Worm (Caenorhabditis elegans) whole organism, L2 larva: Measurements from ENCODE around the gene Y55B1AR.4.
A peak's percentile ranks its signal among the peaks of the same experiment; 100 is the strongest.

Experiments
- C34F6.9 ChIP-seq: fragments of 150-350 bp; optimal IDR thresholded peaks from 2 replicates; lab custom pipeline; 2014; ENCODE audit warnings: missing biosample characterization, missing genetic modification characterization
- F13H6.1 ChIP-seq: sonication (generic microtip); optimal IDR thresholded peaks from 2 replicates; lab custom pipeline; 2016; ENCODE audit warnings: missing genetic modification characterization, missing compliant biosample characterization
- R02D3.7 ChIP-seq: fragments of 150-350 bp; optimal IDR thresholded peaks from 2 replicates; lab custom pipeline; 2014; ENCODE audit warnings: missing biosample characterization, missing genetic modification characterization
- Y55F3AM.14 ChIP-seq: fragments of 200-800 bp; sonication (Bioruptor generic); optimal IDR thresholded peaks from 2 replicates; lab custom pipeline; 2018; ENCODE audit warnings: mild to moderate bottlenecking, missing genetic modification characterization, missing compliant biosample characterization
- ZK546.5 ChIP-seq: sonication (generic microtip); optimal IDR thresholded peaks from 2 replicates; lab custom pipeline; 2017; ENCODE audit warnings: missing biosample characterization, missing genetic modification characterization
- alr-1 ChIP-seq: fragments of 150-350 bp; optimal IDR thresholded peaks from 2 replicates; lab custom pipeline; 2014; ENCODE audit warnings: missing biosample characterization, missing genetic modification characterization
- aly-2 ChIP-seq: fragments of 150-350 bp; optimal IDR thresholded peaks from 2 replicates; lab custom pipeline; 2014; ENCODE audit warnings: missing biosample characterization, missing genetic modification characterization
- ama-1 ChIP-seq: fragments of 150-350 bp; optimal IDR thresholded peaks from 2 replicates; lab custom pipeline; 2018; ENCODE audit warnings: inconsistent platforms
- blmp-1 ChIP-seq: sonication (generic microtip); optimal IDR thresholded peaks from 2 replicates; lab custom pipeline; 2017; ENCODE audit warnings: missing genetic modification characterization, mild to moderate bottlenecking, missing compliant biosample characterization, antibody characterized with exemption, moderate library complexity; ENCODE audit not compliant: insufficient read depth
- ceh-16 ChIP-seq: fragments of 150-350 bp; optimal IDR thresholded peaks from 2 replicates; lab custom pipeline; 2014; ENCODE audit warnings: missing biosample characterization, missing genetic modification characterization
- ceh-82 ChIP-seq: fragments of 150-350 bp; optimal IDR thresholded peaks from 2 replicates; lab custom pipeline; 2014; ENCODE audit warnings: missing biosample characterization, missing genetic modification characterization
- crh-2 ChIP-seq: sonication (generic microtip); optimal IDR thresholded peaks from 2 replicates; lab custom pipeline; 2017; ENCODE audit warnings: missing biosample characterization, missing genetic modification characterization
- dmd-4 ChIP-seq: sonication (generic microtip); optimal IDR thresholded peaks from 2 replicates; lab custom pipeline; 2017; ENCODE audit warnings: missing biosample characterization, missing genetic modification characterization
- egl-27 ChIP-seq: sonication (generic microtip); optimal IDR thresholded peaks from 3 replicates; lab custom pipeline; 2017; ENCODE audit warnings: missing biosample characterization, missing genetic modification reagents, missing genetic modification characterization
- elt-1 ChIP-seq: fragments of 150-350 bp; optimal IDR thresholded peaks from 2 replicates; lab custom pipeline; 2014; ENCODE audit warnings: missing biosample characterization, missing genetic modification characterization
- elt-3 ChIP-seq: sonication (generic microtip); optimal IDR thresholded peaks from 2 replicates; lab custom pipeline; 2017; ENCODE audit warnings: missing biosample characterization, missing genetic modification characterization
- fos-1 ChIP-seq: fragments of 150-350 bp; optimal IDR thresholded peaks from 2 replicates; lab custom pipeline; 2014; ENCODE audit warnings: missing biosample characterization, missing genetic modification characterization
- gmeb-1 ChIP-seq: fragments of 150-350 bp; optimal IDR thresholded peaks from 2 replicates; lab custom pipeline; 2014; ENCODE audit warnings: missing biosample characterization, missing genetic modification characterization
- lin-11 ChIP-seq: fragments of 150-350 bp; sonication (generic microtip); optimal IDR thresholded peaks from 2 replicates; lab custom pipeline; 2014; ENCODE audit warnings: missing biosample characterization, missing genetic modification characterization, inconsistent platforms, mixed read lengths
- lin-13 ChIP-seq: fragments of 150-350 bp; optimal IDR thresholded peaks from 2 replicates; lab custom pipeline; 2014; ENCODE audit warnings: missing biosample characterization, missing genetic modification reagents, missing genetic modification characterization
- lin-39 ChIP-seq: fragments of 150-350 bp; optimal IDR thresholded peaks from 2 replicates; lab custom pipeline; 2014; ENCODE audit warnings: missing biosample characterization, missing genetic modification reagents, missing genetic modification characterization
- lsy-2 ChIP-seq, 2 experiments: fragments of 150-350 bp in 1 of 2; sonication (generic microtip) in 1 of 2; optimal IDR thresholded peaks; 2 replicates each; lab custom pipeline; 2014 to 2017; ENCODE audit warnings: missing biosample characterization in 2 of 2, missing genetic modification characterization in 2 of 2
- mab-5 ChIP-seq: fragments of 150-350 bp; optimal IDR thresholded peaks from 2 replicates; lab custom pipeline; 2014; ENCODE audit warnings: missing biosample characterization, missing genetic modification characterization
- mbf-1 ChIP-seq: sonication (generic microtip); optimal IDR thresholded peaks from 2 replicates; lab custom pipeline; 2017; ENCODE audit warnings: missing biosample characterization, missing genetic modification characterization
- mdl-1 ChIP-seq, 2 experiments: fragments of 150-350 bp in 1 of 2; sonication (generic microtip) in 1 of 2; optimal IDR thresholded peaks; 2 replicates each; lab custom pipeline; 2017; ENCODE audit warnings: missing biosample characterization in 2 of 2, missing genetic modification characterization in 2 of 2
- nhr-10 ChIP-seq: sonication (generic microtip); optimal IDR thresholded peaks from 2 replicates; lab custom pipeline; 2017; ENCODE audit warnings: missing biosample characterization, missing genetic modification characterization
- nhr-11 ChIP-seq: fragments of 150-350 bp; optimal IDR thresholded peaks from 2 replicates; lab custom pipeline; 2014; ENCODE audit warnings: missing biosample characterization, missing genetic modification characterization
- nhr-12 ChIP-seq: fragments of 150-350 bp; optimal IDR thresholded peaks from 2 replicates; lab custom pipeline; 2014; ENCODE audit warnings: missing biosample characterization, missing genetic modification characterization
- nhr-129 ChIP-seq: fragments of 150-350 bp; optimal IDR thresholded peaks from 2 replicates; lab custom pipeline; 2014; ENCODE audit warnings: missing biosample characterization, missing genetic modification characterization
- nhr-21 ChIP-seq: fragments of 150-350 bp; optimal IDR thresholded peaks from 2 replicates; lab custom pipeline; 2014; ENCODE audit warnings: missing biosample characterization, missing genetic modification characterization
- nhr-23 ChIP-seq: fragments of 150-350 bp; optimal IDR thresholded peaks from 2 replicates; lab custom pipeline; 2014; ENCODE audit warnings: missing biosample characterization, missing genetic modification reagents, missing genetic modification characterization
- nhr-237 ChIP-seq: fragments of 150-350 bp; optimal IDR thresholded peaks from 2 replicates; lab custom pipeline; 2014; ENCODE audit warnings: missing biosample characterization, missing genetic modification characterization
- nhr-25 ChIP-seq: fragments of 150-350 bp; sonication (generic microtip); optimal IDR thresholded peaks from 3 replicates; lab custom pipeline; 2014; ENCODE audit warnings: missing biosample characterization, missing genetic modification characterization
- nhr-6 ChIP-seq: fragments of 150-350 bp; optimal IDR thresholded peaks from 2 replicates; lab custom pipeline; 2014; ENCODE audit warnings: missing biosample characterization, missing genetic modification characterization
- nhr-77 ChIP-seq: fragments of 150-350 bp; optimal IDR thresholded peaks from 2 replicates; lab custom pipeline; 2014; ENCODE audit warnings: missing biosample characterization, missing genetic modification characterization
- peb-1 ChIP-seq: fragments of 150-350 bp; optimal IDR thresholded peaks from 2 replicates; lab custom pipeline; 2014; ENCODE audit warnings: missing biosample characterization, missing genetic modification characterization
- sem-4 ChIP-seq: fragments of 150-350 bp; optimal IDR thresholded peaks from 2 replicates; lab custom pipeline; 2014; ENCODE audit warnings: missing biosample characterization, missing genetic modification reagents, missing genetic modification characterization
- skn-1 ChIP-seq: sonication (generic microtip); optimal IDR thresholded peaks from 2 replicates; lab custom pipeline; 2017; ENCODE audit warnings: missing biosample characterization, missing genetic modification characterization
- sma-3 ChIP-seq: sonication (generic microtip); optimal IDR thresholded peaks from 2 replicates; lab custom pipeline; 2016; ENCODE audit warnings: missing genetic modification reagents, missing genetic modification characterization, missing compliant biosample characterization
- sma-9 ChIP-seq, 2 experiments: fragments of 150-350 bp in 1 of 2; sonication (generic microtip) in 1 of 2; optimal IDR thresholded peaks; 2 replicates each; lab custom pipeline; 2014 to 2016; ENCODE audit warnings: missing genetic modification characterization in 2 of 2, mild to moderate bottlenecking in 1 of 2, missing biosample characterization in 1 of 2, missing compliant biosample characterization in 1 of 2, missing genetic modification reagents in 1 of 2, moderate library complexity in 1 of 2
- snpc-4 ChIP-seq: fragments of 150-350 bp; optimal IDR thresholded peaks from 2 replicates; lab custom pipeline; 2014; ENCODE audit warnings: missing biosample characterization, missing genetic modification characterization
- unc-39 ChIP-seq: fragments of 150-350 bp; optimal IDR thresholded peaks from 2 replicates; lab custom pipeline; 2014; ENCODE audit warnings: missing biosample characterization, missing genetic modification characterization
- unc-55 ChIP-seq: fragments of 150-350 bp; sonication (generic microtip); optimal IDR thresholded peaks from 3 replicates; lab custom pipeline; 2014; ENCODE audit warnings: missing biosample characterization, missing genetic modification reagents, missing genetic modification characterization
- unc-62 ChIP-seq: fragments of 150-350 bp; optimal IDR thresholded peaks from 2 replicates; lab custom pipeline; 2014; ENCODE audit warnings: missing biosample characterization, missing genetic modification reagents, missing genetic modification characterization
- zag-1 ChIP-seq: fragments of 150-350 bp; optimal IDR thresholded peaks from 2 replicates; lab custom pipeline; 2014; ENCODE audit warnings: missing biosample characterization, missing genetic modification characterization
- ztf-1 ChIP-seq: fragments of 200-800 bp; sonication (Bioruptor generic); conservative IDR thresholded peaks from 2 replicates; pipeline ENCODE4 v1.3.6; 2022; ENCODE audit warnings: missing genetic modification characterization, missing compliant biosample characterization
- ztf-11 ChIP-seq: sonication (generic microtip); optimal IDR thresholded peaks from 2 replicates; lab custom pipeline; 2017; ENCODE audit warnings: missing biosample characterization, missing genetic modification characterization
- ztf-4 ChIP-seq: fragments of 150-350 bp; optimal IDR thresholded peaks from 2 replicates; lab custom pipeline; 2014; ENCODE audit warnings: missing biosample characterization, missing genetic modification characterization

Y55B1AR.4 gene

DNA sequence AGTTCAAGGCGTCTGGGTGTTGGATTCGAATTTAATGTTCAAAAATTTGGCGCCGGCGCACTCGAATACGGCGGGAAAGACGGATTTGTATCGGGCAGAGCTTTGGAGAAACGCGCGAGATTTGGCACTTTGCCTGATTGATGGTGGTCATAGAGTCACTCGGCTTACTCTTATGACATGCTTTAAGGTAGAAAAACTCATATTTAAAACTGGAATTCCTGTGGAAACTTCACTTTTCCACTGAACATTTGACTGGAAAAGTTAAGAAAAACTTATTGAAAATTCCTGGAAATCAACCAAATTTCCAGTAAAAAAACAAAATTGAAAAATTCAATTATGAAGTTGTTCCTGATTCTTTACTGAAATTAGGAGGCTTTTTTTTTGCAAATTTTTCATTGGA lies 39.3 kb upstream of the Y55B1AR.4 start:
- TF ChIP-seq lin-39 (tag; lab: Kevin White, UChicago): no peak
- no peak for TF ChIP-seq alr-1

DNA sequence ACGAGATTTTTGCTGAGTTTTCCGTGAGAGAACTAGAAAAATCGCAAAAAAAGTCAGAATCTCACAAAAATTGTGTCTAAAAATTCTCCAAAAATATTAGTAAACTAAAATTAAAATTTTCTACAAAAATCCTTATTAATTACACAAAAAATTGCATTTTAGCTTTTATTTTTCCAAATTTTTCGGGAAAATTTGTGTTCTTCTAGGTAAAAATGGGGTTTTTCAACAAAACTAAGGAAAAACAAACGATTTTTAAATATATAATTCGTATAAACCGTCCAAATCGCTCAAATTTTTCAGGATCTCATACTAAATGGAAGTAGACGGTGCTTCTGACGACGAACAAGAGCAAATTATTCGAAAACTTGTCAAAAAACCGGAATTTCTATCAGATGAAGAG lies 36.4 kb upstream of the Y55B1AR.4 start, which contains the start of gene W06E11.1:
Gene W06E11.1, plus strand, starts transcription at position 301 of the 400 bp plus-strand sequence.
- no peak for TF ChIP-seq sem-4 (tag; lab: Kevin White, UChicago)
- TF ChIP-seq ztf-1 (GFP tag; lab: Robert Waterston, UW): no peak
- TF ChIP-seq R02D3.7 (tag; lab: Kevin White, UChicago): no peak
- TF ChIP-seq, all 48 proteins: peak for 0

DNA sequence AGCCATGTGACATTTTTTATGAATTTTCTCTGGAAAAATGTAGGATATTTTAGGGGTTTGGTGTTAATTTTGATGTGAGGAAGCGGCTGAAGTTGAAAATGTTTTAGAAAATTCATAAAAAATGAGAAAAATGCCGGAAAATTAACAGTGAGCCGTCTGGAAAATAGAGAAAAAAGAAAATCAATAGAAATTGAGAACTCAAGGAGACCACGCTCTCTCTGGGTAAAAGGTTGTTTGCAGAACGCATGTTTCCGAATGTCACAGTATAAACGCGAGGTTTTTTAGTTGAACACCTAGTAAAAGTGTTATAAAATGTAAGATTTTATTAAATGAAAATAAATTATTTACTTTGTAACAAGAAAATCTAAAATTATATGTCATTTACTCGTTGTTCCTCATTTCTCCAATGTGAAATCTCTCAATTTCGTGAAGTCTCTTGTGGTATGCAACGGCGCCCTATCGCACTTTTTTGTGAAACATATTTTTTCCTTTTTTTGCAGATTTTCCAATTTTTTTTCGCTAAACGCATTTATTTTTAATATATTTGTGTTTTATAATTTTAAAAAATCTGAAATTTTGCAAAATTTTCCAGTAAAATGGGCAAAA lies 35.0 kb upstream of the Y55B1AR.4 start, which contains the start of the genes tag-266 and tag-267:
Gene tag-266, minus strand, starts transcription at position 29 of the 606 bp plus-strand sequence.
Gene tag-267, plus strand, starts transcription at position 593 of the 606 bp plus-strand sequence.
- TF ChIP-seq nhr-11 (tag; lab: Kevin White, UChicago): no peak
- TF ChIP-seq unc-39: no peak
- no peak for TF ChIP-seq mbf-1 (tag; lab: Kevin White, UChicago)
- peak; percentile 4 for TF ChIP-seq nhr-21 (tag; lab: Kevin White, UChicago)
- TF ChIP-seq dmd-4 (tag; lab: Kevin White, UChicago): no peak
- peak; percentile 59 for TF ChIP-seq fos-1 (tag; lab: Kevin White, UChicago)
- TF ChIP-seq alr-1: no peak
- peak; percentile 66 for TF ChIP-seq F13H6.1 (tag; lab: Kevin White, UChicago)
- no peak for TF ChIP-seq ama-1 (lab: Kevin White, UChicago)
- no peak for TF ChIP-seq skn-1
- TF ChIP-seq sma-3 (GFP tag; lab: Kevin White, UChicago): peak; percentile 83
- peak; percentile 52 for TF ChIP-seq gmeb-1 (tag; lab: Kevin White, UChicago)
- no peak for TF ChIP-seq egl-27
- TF ChIP-seq elt-3 (tag; lab: Kevin White, UChicago): no peak
- TF ChIP-seq C34F6.9 (tag; lab: Kevin White, UChicago): peak; percentile 90
- TF ChIP-seq aly-2 (tag; lab: Kevin White, UChicago): no peak
- no peak for TF ChIP-seq lin-39 (tag; lab: Kevin White, UChicago)
- no peak for TF ChIP-seq ztf-1 (GFP tag; lab: Robert Waterston, UW)
- TF ChIP-seq ZK546.5 (tag; lab: Kevin White, UChicago): no peak
- TF ChIP-seq nhr-6 (tag; lab: Kevin White, UChicago): no peak
- peak; percentile 9 for TF ChIP-seq lin-13 (GFP tag; lab: Kevin White, UChicago)
- TF ChIP-seq sma-9 (GFP tag; optimal IDR thresholded peaks at IDR 0.05; lab: Kevin White, UChicago): no peak
- no peak for TF ChIP-seq sma-9 (tag; optimal IDR thresholded peaks at IDR 0.05; lab: Kevin White, UChicago)
- TF ChIP-seq nhr-25: peak; percentile 49
- no peak for TF ChIP-seq nhr-237 (tag; lab: Kevin White, UChicago)
- TF ChIP-seq peb-1 (tag; lab: Kevin White, UChicago): no peak
- TF ChIP-seq crh-2 (tag; lab: Kevin White, UChicago): peak; percentile 81
- peak in 1 of 2 experiments; percentile 12 for TF ChIP-seq mdl-1 (tag; optimal IDR thresholded peaks at IDR 0.05; lab: Kevin White, UChicago)
- TF ChIP-seq ztf-4 (tag; lab: Kevin White, UChicago): no peak
- peak; percentile 92 for TF ChIP-seq unc-55 (GFP tag; lab: Kevin White, UChicago)
- TF ChIP-seq snpc-4: peak; percentile 13
- TF ChIP-seq ztf-11 (tag; lab: Kevin White, UChicago): no peak
- TF ChIP-seq nhr-129: peak; percentile 49
- TF ChIP-seq nhr-23 (tag; lab: Kevin White, UChicago): no peak
- TF ChIP-seq R02D3.7 (tag; lab: Kevin White, UChicago): no peak
- TF ChIP-seq unc-62 (GFP tag; lab: Kevin White, UChicago): no peak
- no peak for TF ChIP-seq nhr-12 (tag; lab: Kevin White, UChicago)
- no peak for TF ChIP-seq lin-11 (tag; lab: Kevin White, UChicago)
- no peak for TF ChIP-seq nhr-10 (tag; lab: Kevin White, UChicago)
- TF ChIP-seq blmp-1 (tag; lab: Kevin White, UChicago): no peak
- no peak for TF ChIP-seq nhr-77
- no peak for TF ChIP-seq elt-1 (tag; lab: Kevin White, UChicago)
- peak; percentile 32 for TF ChIP-seq Y55F3AM.14 (GFP tag; lab: Kevin White, UChicago)
- TF ChIP-seq mab-5 (tag; lab: Kevin White, UChicago): no peak
- TF ChIP-seq ceh-16 (tag; lab: Kevin White, UChicago): no peak
- TF ChIP-seq sem-4 (tag; lab: Kevin White, UChicago): no peak
- peak; percentile 56 to 82 for TF ChIP-seq lsy-2 (tag; optimal IDR thresholded peaks at IDR 0.05; lab: Kevin White, UChicago)
- no peak for TF ChIP-seq ceh-82 (tag; lab: Kevin White, UChicago)
- TF ChIP-seq zag-1: peak; percentile 15
